Fruit fly (Drosophila melanogaster) whole organism, adult: ENCODE data around the gene obst-J.

Experiments used
- CG11617 ChIP-seq: fragments of 200-800 bp; sonication (Bioruptor generic); optimal IDR thresholded peaks from 2 replicates; lab custom pipeline; 2017; ENCODE audit warnings: mild to moderate bottlenecking, missing biosample characterization, missing genetic modification reagents, missing genetic modification characterization
- CG12768 ChIP-seq: fragments of 200-800 bp; sonication (Bioruptor generic); optimal IDR thresholded peaks from 2 replicates; lab custom pipeline; 2017; ENCODE audit warnings: missing biosample characterization, missing genetic modification characterization, mild to moderate bottlenecking, moderate library complexity, missing genetic modification reagents
- CG14711 ChIP-seq: fragments of 200-800 bp; sonication (Bioruptor generic); optimal IDR thresholded peaks from 2 replicates; lab custom pipeline; 2018; ENCODE audit warnings: missing biosample characterization, mild to moderate bottlenecking, missing genetic modification characterization, moderate library complexity
- CG1620 ChIP-seq: fragments of 200-800 bp; sonication (Bioruptor generic); optimal IDR thresholded peaks from 2 replicates; lab custom pipeline; 2016; ENCODE audit warnings: missing biosample characterization, missing genetic modification characterization
- CG33017 ChIP-seq: fragments of 200-800 bp; sonication (Bioruptor generic); optimal IDR thresholded peaks from 2 replicates; lab custom pipeline; 2018; ENCODE audit warnings: missing biosample characterization, mild to moderate bottlenecking, missing genetic modification characterization, moderate library complexity
- CG5204 ChIP-seq: fragments of 200-800 bp; sonication (Bioruptor generic); optimal IDR thresholded peaks from 2 replicates; lab custom pipeline; 2016; ENCODE audit warnings: missing biosample characterization, missing genetic modification characterization
- CG7045 ChIP-seq: fragments of 200-800 bp; sonication (Bioruptor generic); optimal IDR thresholded peaks from 2 replicates; lab custom pipeline; 2017; ENCODE audit warnings: missing biosample characterization, mild to moderate bottlenecking, missing genetic modification characterization
- CG7101 ChIP-seq: fragments of 200-800 bp; sonication (Bioruptor generic); optimal IDR thresholded peaks from 2 replicates; lab custom pipeline; 2018; ENCODE audit warnings: missing biosample characterization, mild to moderate bottlenecking, missing genetic modification characterization, moderate library complexity
- Clk ChIP-seq: fragments of 200-800 bp; sonication (Bioruptor generic); optimal IDR thresholded peaks from 2 replicates; lab custom pipeline; 2017; ENCODE audit warnings: missing biosample characterization, missing genetic modification characterization
- Crg-1 ChIP-seq: fragments of 200-800 bp; sonication (Bioruptor generic); optimal IDR thresholded peaks from 2 replicates; lab custom pipeline; 2016; ENCODE audit warnings: missing biosample characterization, missing genetic modification characterization
- Hr96 ChIP-seq: fragments of 200-800 bp; sonication (Bioruptor generic); optimal IDR thresholded peaks from 2 replicates; lab custom pipeline; 2016; ENCODE audit warnings: missing biosample characterization, missing genetic modification characterization
- Mnt ChIP-seq: fragments of 200-800 bp; sonication (Bioruptor generic); optimal IDR thresholded peaks from 2 replicates; lab custom pipeline; 2016; ENCODE audit warnings: missing biosample characterization, mild to moderate bottlenecking, missing genetic modification characterization
- bab1 ChIP-seq: fragments of 200-800 bp; sonication (Bioruptor generic); optimal IDR thresholded peaks from 3 replicates; lab custom pipeline; 2019; ENCODE audit warnings: missing biosample characterization, mild to moderate bottlenecking, missing genetic modification characterization, moderate library complexity
- cic ChIP-seq: fragments of 200-800 bp; sonication (Bioruptor generic); optimal IDR thresholded peaks from 2 replicates; lab custom pipeline; 2017; ENCODE audit warnings: missing biosample characterization, mild to moderate bottlenecking, missing genetic modification characterization, moderate library complexity
- cnc ChIP-seq, 2 experiments: fragments of >200 bp; optimal IDR thresholded peaks; 2 replicates each; lab custom pipeline; 2017
- kay ChIP-seq: fragments of 200-800 bp; sonication (Bioruptor generic); peaks from one replicate; lab custom pipeline; 2016; ENCODE audit warnings: missing biosample characterization, missing genetic modification characterization, borderline replicate concordance
- ovo ChIP-seq: fragments of 200-800 bp; sonication (Bioruptor generic); optimal IDR thresholded peaks from 2 replicates; lab custom pipeline; 2016; ENCODE audit warnings: missing biosample characterization, missing genetic modification characterization
- pad ChIP-seq: fragments of 200-800 bp; sonication (Bioruptor generic); optimal IDR thresholded peaks from 3 replicates; lab custom pipeline; 2017; ENCODE audit warnings: missing biosample characterization, missing genetic modification characterization, mild to moderate bottlenecking, moderate library complexity, missing genetic modification reagents
- tj ChIP-seq: fragments of 200-800 bp; sonication (Bioruptor generic); optimal IDR thresholded peaks from 3 replicates; lab custom pipeline; 2017; ENCODE audit warnings: missing biosample characterization, mild to moderate bottlenecking, missing genetic modification characterization, moderate library complexity
- toe ChIP-seq: fragments of 200-800 bp; sonication (Bioruptor generic); optimal IDR thresholded peaks from 2 replicates; lab custom pipeline; 2016; ENCODE audit warnings: missing biosample characterization, missing genetic modification characterization

Gene obst-J

dm6 chr3L:20133168-20133567 is 1.6 kb upstream of the obst-J start, which contains the start of gene CG7335:
Gene CG7335, minus strand, starts transcription at chr3L:20133268.
- TF ChIP-seq Clk (no peak), CG5204 (GFP tag; lab: Kevin White, UChicago) (no peak), CG12768 (no peak), Crg-1 (GFP tag; lab: Kevin White, UChicago) (no peak), CG1620 (GFP tag; lab: Kevin White, UChicago) (no peak), kay (no peak), bab1 (GFP tag; lab: Kevin White, UChicago) (no peak), CG7101 (tag; lab: Kevin White, UChicago) (no peak), Hr96 (GFP tag; lab: Kevin White, UChicago) (no peak), toe (GFP tag; lab: Kevin White, UChicago) (no peak), CG7045 (no peak), tj (GFP tag; lab: Kevin White, UChicago) (no peak), ovo (no peak), CG14711 (no peak), CG11617 (GFP tag; lab: Kevin White, UChicago) (no peak), Mnt (no peak), cnc (optimal IDR thresholded peaks at IDR 0.05; lab: Kevin White, UChicago) (no peak), cic (no peak)

- TF ChIP-seq CG1620 (GFP tag; lab: Kevin White, UChicago) (no peak), tj (GFP tag; lab: Kevin White, UChicago) (no peak), bab1 (GFP tag; lab: Kevin White, UChicago) (peak; percentile 11)
These were observed 2.5 kb downstream of the obst-J start, which contains the start of gene gig for dm6 chr3L:20129032-20129431. Gene gig, plus strand, starts transcription at chr3L:20129181.

- TF ChIP-seq CG33017 (no peak), CG12768 (no peak), CG7101 (tag; lab: Kevin White, UChicago) (no peak), tj (GFP tag; lab: Kevin White, UChicago) (no peak), toe (GFP tag; lab: Kevin White, UChicago) (no peak), Clk (no peak), kay (no peak), bab1 (GFP tag; lab: Kevin White, UChicago) (no peak), ovo (no peak), Crg-1 (GFP tag; lab: Kevin White, UChicago) (no peak), pad (GFP tag; lab: Kevin White, UChicago) (no peak), cic (no peak), CG7045 (no peak), CG1620 (GFP tag; lab: Kevin White, UChicago) (no peak)
These were observed 4.3 kb downstream of the obst-J start, which contains the start of gene CG7365 for dm6 chr3L:20127281-20127680. Gene CG7365, minus strand, starts transcription at chr3L:20127381.

- TF ChIP-seq pad (GFP tag; lab: Kevin White, UChicago) (no peak), tj (GFP tag; lab: Kevin White, UChicago) (no peak), CG7045 (no peak), cic (no peak), Hr96 (GFP tag; lab: Kevin White, UChicago) (no peak), CG1620 (GFP tag; lab: Kevin White, UChicago) (no peak)
These were observed 5.4 kb downstream of the obst-J start for dm6 chr3L:20126106-20126505.

- peak; percentile 12 for TF ChIP-seq kay
- no peak for TF ChIP-seq CG12768
- TF ChIP-seq tj (GFP tag; lab: Kevin White, UChicago), result peak; percentile 61
- no peak for TF ChIP-seq CG7101 (tag; lab: Kevin White, UChicago)
These were observed 8.5 kb downstream of the obst-J start for dm6 chr3L:20123038-20123437.

- TF ChIP-seq CG5204 (GFP tag; lab: Kevin White, UChicago) (no peak), kay (no peak), Clk (no peak), Mnt (no peak), Hr96 (GFP tag; lab: Kevin White, UChicago) (no peak), bab1 (GFP tag; lab: Kevin White, UChicago) (peak; percentile 79), CG14711 (no peak), CG12768 (no peak), tj (GFP tag; lab: Kevin White, UChicago) (peak; percentile 73), CG7101 (tag; lab: Kevin White, UChicago) (no peak), ovo (no peak), pad (GFP tag; lab: Kevin White, UChicago) (no peak), cic (no peak)
These were observed 18.7 kb downstream of the obst-J start, which contains the start of gene CG14187 for dm6 chr3L:20112797-20113368. Gene CG14187, minus strand, starts transcription at chr3L:20112847.

dm6 chr3L:20111434-20111833 is 20.1 kb downstream of the obst-J start, which contains the start of gene Ir76b:
Gene Ir76b, minus strand, starts transcription at chr3L:20111534.
- TF ChIP-seq toe (GFP tag; lab: Kevin White, UChicago) (no peak), tj (GFP tag; lab: Kevin White, UChicago) (no peak), cnc (optimal IDR thresholded peaks at IDR 0.05; lab: Kevin White, UChicago) (no peak), ovo (no peak), CG5204 (GFP tag; lab: Kevin White, UChicago) (no peak), Crg-1 (GFP tag; lab: Kevin White, UChicago) (no peak), Clk (no peak), CG12768 (no peak), CG33017 (no peak), CG1620 (GFP tag; lab: Kevin White, UChicago) (no peak)
